Worm (Caenorhabditis elegans): ENCODE data around the gene kin-4.

kin-4 gene

ce11 chrIV:11400098-11400497 is 25.4 kb upstream of the kin-4 start (continued):
- TF ChIP-seq pbrm-1 (GFP tag; IDR thresholded peaks at IDR 0.05) = peak; percentile 61; the same call in 1 of the 2 replicates
- peak; percentile 89 for TF ChIP-seq lin-26 (GFP tag; IDR thresholded peaks at IDR 0.05)
- TF ChIP-seq F49E8.2 (tag; optimal IDR thresholded peaks at IDR 0.05; ENCODE audit: insufficient read depth) = peak; percentile 17
- TF ChIP-seq egl-44 (GFP tag; IDR thresholded peaks at IDR 0.05) = 0 out of 2 replicates have a peak, but pooled peaks have one; percentile 33
- TF ChIP-seq hrde-1 (tag; optimal IDR thresholded peaks at IDR 0.05; ENCODE audit: borderline replicate concordance) = peak; percentile 10
- TF ChIP-seq hsf-1 (GFP tag; IDR thresholded peaks at IDR 0.05) = peak; percentile 72
- TF ChIP-seq madf-6 (GFP tag; IDR thresholded peaks at IDR 0.05) = peak; percentile 84
- peak; percentile 69; the same call in 1 of the 2 replicates for TF ChIP-seq aptf-2 (GFP tag; conservative IDR thresholded peaks at IDR 0.05)
- TF ChIP-seq F37B4.10 (GFP tag; IDR thresholded peaks at IDR 0.05) = 0 out of 2 replicates have a peak, but pooled peaks have one; percentile 64
- peak; percentile 42; the same call in 1 of the 2 replicates for TF ChIP-seq hmg-1.2 (GFP tag; IDR thresholded peaks at IDR 0.05)
- TF ChIP-seq C17E4.6 (GFP tag; IDR thresholded peaks at IDR 0.05) = 0 out of 2 replicates have a peak, but pooled peaks have one; percentile 48
- TF ChIP-seq attf-6 (GFP tag; IDR thresholded peaks at IDR 0.05) = peak; percentile 85
- peak; percentile 88; the same call in 1 of the 2 replicates for TF ChIP-seq F39B2.1 (GFP tag; IDR thresholded peaks at IDR 0.05)
- TF ChIP-seq ztf-25 (GFP tag; IDR thresholded peaks at IDR 0.05) = peak; percentile 74

- no peak for TF ChIP-seq F52B5.7 (tag; optimal IDR thresholded peaks at IDR 0.05)
- no peak for TF ChIP-seq atf-7 (tag; optimal IDR thresholded peaks at IDR 0.05)
- no peak for TF ChIP-seq nhr-27 (tag; optimal IDR thresholded peaks at IDR 0.05)
- no peak for TF ChIP-seq snpc-1.3 (tag; optimal IDR thresholded peaks at IDR 0.05; ENCODE audit: insufficient read depth)
- no peak for TF ChIP-seq nfya-1 (tag; optimal IDR thresholded peaks at IDR 0.05; ENCODE audit: borderline replicate concordance, insufficient read depth)
- TF ChIP-seq D2030.7 (GFP tag; IDR thresholded peaks at IDR 0.05) = peak; percentile 45; the same call in 1 of the 2 replicates
- no peak for TF ChIP-seq F23B12.7 (tag; optimal IDR thresholded peaks at IDR 0.05; ENCODE audit: insufficient read depth)
- TF ChIP-seq ztf-26 (tag; optimal IDR thresholded peaks at IDR 0.05) = no peak
- TF ChIP-seq F57A8.1 (GFP tag; optimal IDR thresholded peaks at IDR 0.05) = no peak
- TF ChIP-seq mcd-1 (GFP tag; IDR thresholded peaks at IDR 0.05) = peak; percentile 34; the same call in 1 of the 2 replicates
- no peak for TF ChIP-seq K12H6.12 (tag; optimal IDR thresholded peaks at IDR 0.05)
- TF ChIP-seq hmg-20 (GFP tag; IDR thresholded peaks at IDR 0.05) = no peak
- no peak for TF ChIP-seq egl-18 (GFP tag; IDR thresholded peaks at IDR 0.05)
- no peak for TF ChIP-seq F22D6.2 (tag; optimal IDR thresholded peaks at IDR 0.05)
- TF ChIP-seq F55B11.4 (tag; optimal IDR thresholded peaks at IDR 0.05; ENCODE audit: borderline replicate concordance, insufficient read depth) = no peak
- TF ChIP-seq B0035.1 (tag; optimal IDR thresholded peaks at IDR 0.05) = no peak
- no peak for TF ChIP-seq B0261.1 (tag; optimal IDR thresholded peaks at IDR 0.05)
- peak; percentile 26 for TF ChIP-seq lin-54 (GFP tag; optimal IDR thresholded peaks at IDR 0.05)
- no peak for TF ChIP-seq let-607 (tag; optimal IDR thresholded peaks at IDR 0.05)
- TF ChIP-seq let-526 (GFP tag; IDR thresholded peaks at IDR 0.05) = no peak
- 0 out of 2 replicates have a peak, but pooled peaks have one; percentile 69 for TF ChIP-seq aptf-3 (GFP tag; IDR thresholded peaks at IDR 0.05)
- TF ChIP-seq F57C9.4 (tag; optimal IDR thresholded peaks at IDR 0.05) = no peak
- TF ChIP-seq rpc-1 (optimal IDR thresholded peaks at IDR 0.05) = no peak
- TF ChIP-seq rpc-1 (tag; optimal IDR thresholded peaks at IDR 0.05) = no peak
- TF ChIP-seq fkh-3 (tag; optimal IDR thresholded peaks at IDR 0.05) = no peak
- peak; percentile 33 for TF ChIP-seq tbp1 (GFP tag; optimal IDR thresholded peaks at IDR 0.05)
- TF ChIP-seq ccch-3 (GFP tag; optimal IDR thresholded peaks at IDR 0.05) = no peak
- no peak for TF ChIP-seq K11D2.4 (GFP tag; IDR thresholded peaks at IDR 0.05)
- TF ChIP-seq lin-35 (GFP tag; optimal IDR thresholded peaks at IDR 0.05) = no peak
- no peak for TF ChIP-seq aptf-2 (GFP tag; conservative IDR thresholded peaks at IDR 0.05)
- 0 out of 2 replicates have a peak, but pooled peaks have one; percentile 55 for TF ChIP-seq Y53G8AR.9 (GFP tag; conservative IDR thresholded peaks at IDR 0.05)
- no peak for TF ChIP-seq Y53F4B.3 (GFP tag; IDR thresholded peaks at IDR 0.05)
- no peak for TF ChIP-seq hlh-12 (tag; optimal IDR thresholded peaks at IDR 0.05)
- no peak for TF ChIP-seq bed-2 (GFP tag; IDR thresholded peaks at IDR 0.05)
Observed at ce11 chrIV:11401482-11401881, 24.1 kb upstream of the kin-4 start.
